Fruit fly (Drosophila melanogaster): ENCODE measurements around the gene Hsp60B.
A peak's percentile ranks its signal among the peaks of the same experiment; 100 is the strongest.

Hsp60B gene

DNA sequence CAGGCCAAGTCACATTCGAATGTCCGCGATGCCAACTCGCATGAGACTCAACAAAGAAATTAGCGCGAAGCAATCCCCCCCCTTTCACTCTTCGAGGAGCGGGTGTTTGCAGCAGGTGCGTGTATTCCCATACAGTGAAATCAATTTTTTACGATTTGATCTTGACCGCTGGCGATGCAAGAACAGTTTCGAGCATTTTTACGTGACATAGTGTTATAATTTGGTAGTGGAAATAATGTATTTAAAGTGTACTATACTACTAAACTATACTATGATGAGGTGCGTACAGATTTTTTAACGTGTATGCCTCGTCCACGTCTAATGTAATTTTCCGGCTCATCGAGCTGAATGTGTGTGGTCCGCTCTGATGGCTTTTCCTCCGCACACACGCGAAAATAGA, 15.9 kb upstream of the Hsp60B start (continued):
- TF ChIP-seq Lpt (GFP tag; optimal IDR thresholded peaks at IDR 0.05) (no peak), Blimp-1 (GFP tag; optimal IDR thresholded peaks at IDR 0.05) (no peak), CG8319 (GFP tag; optimal IDR thresholded peaks at IDR 0.05) (no peak), CG10631 (GFP tag; optimal IDR thresholded peaks at IDR 0.05) (no peak), fkh (GFP tag; optimal IDR thresholded peaks at IDR 0.05) (no peak), cyc (GFP tag; optimal IDR thresholded peaks at IDR 0.05) (no peak), CG6808 (GFP tag; optimal IDR thresholded peaks at IDR 0.05) (no peak)

DNA sequence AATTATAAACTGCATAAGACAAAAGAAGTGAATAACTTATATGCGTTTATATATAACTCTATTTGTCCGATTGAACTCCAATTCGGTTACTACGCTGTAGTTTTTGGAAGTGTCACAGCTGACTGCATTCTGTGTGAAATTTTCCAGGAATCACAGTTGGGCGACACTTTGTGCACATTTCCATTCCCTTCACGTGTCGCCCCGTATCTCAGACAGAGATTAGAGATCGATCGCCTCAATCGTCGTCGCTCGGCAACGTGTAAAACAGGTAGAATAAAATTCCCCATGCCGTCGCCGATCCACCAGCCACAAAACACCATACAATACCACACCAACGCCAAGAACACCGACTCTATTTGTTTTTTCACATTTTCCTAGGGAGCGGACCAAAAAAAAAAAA, 14.9 kb upstream of the Hsp60B start:
- TF ChIP-seq CG15336 (GFP tag; IDR thresholded peaks at IDR 0.05) (no peak), Smox (GFP tag; optimal IDR thresholded peaks at IDR 0.05) (no peak), Eip93F (GFP tag; optimal IDR thresholded peaks at IDR 0.05) (no peak), fkh (GFP tag; optimal IDR thresholded peaks at IDR 0.05) (no peak), CG32006 (GFP tag; optimal IDR thresholded peaks at IDR 0.05) (no peak), net (GFP tag; optimal IDR thresholded peaks at IDR 0.05) (no peak), Gug (GFP tag; IDR thresholded peaks at IDR 0.05) (no peak), CG6792 (GFP tag; optimal IDR thresholded peaks at IDR 0.05) (no peak), Ets21C (GFP tag; optimal IDR thresholded peaks at IDR 0.05) (no peak), CG11762 (GFP tag; optimal IDR thresholded peaks at IDR 0.05; ENCODE audit: insufficient read depth) (no peak), spab (GFP tag; optimal IDR thresholded peaks at IDR 0.05) (no peak), Ets96B (tag; optimal IDR thresholded peaks at IDR 0.05) (no peak), svp (GFP tag) (no peak), dsx (GFP tag; optimal IDR thresholded peaks at IDR 0.05; ENCODE audit: poor library complexity, severe bottlenecking) (no peak), CG31627 (GFP tag; optimal IDR thresholded peaks at IDR 0.05) (no peak), vri (GFP tag; optimal IDR thresholded peaks at IDR 0.05) (no peak), salr (GFP tag; optimal IDR thresholded peaks at IDR 0.05) (no peak), CG1621 (tag; optimal IDR thresholded peaks at IDR 0.05) (no peak)

DNA sequence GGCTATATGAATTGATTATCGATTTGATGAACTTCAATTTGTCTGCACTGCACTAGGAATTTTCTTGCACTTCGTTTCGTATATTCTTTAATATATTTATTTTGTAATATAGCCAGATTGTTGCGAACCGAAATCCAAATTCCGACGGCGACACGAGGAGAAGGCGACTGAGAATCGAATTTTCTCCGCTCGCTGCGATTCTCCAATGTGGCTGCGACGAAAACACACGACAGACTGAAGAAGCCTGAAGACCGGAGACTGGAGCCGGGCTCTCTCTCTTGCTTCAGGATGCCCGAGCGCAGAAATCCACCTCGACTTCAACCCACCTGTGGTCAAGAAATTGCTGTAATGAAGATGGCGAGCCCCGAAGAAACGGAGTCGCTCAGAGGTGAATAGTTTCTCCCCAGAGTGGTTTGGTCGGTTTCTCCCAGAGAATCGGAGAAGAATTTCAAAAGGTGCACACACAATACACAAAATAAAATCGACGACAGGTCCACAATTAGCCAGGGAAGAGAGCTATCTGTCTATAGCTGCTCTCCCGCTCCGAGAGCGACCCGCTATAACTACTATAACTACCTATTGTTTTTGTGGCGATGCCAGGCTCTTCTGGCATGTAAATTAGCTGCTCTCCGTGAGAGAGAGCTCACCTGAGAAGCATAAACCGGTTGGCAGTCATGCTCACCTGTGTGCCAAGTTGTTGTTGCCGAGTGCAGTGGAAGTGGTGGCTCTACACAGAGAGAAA, 13.2 kb upstream of the Hsp60B start, which contains the start of gene ds:
TSS of gene ds (minus strand) at position 237 of the 742 bp plus-strand sequence.
- TF ChIP-seq CG6163 (GFP tag; IDR thresholded peaks at IDR 0.05), result peak; percentile 31; the same call in 1 of the 3 replicates
- no peak for TF ChIP-seq CG16779 (tag; optimal IDR thresholded peaks at IDR 0.05)
- no peak for TF ChIP-seq CG1621 (tag; optimal IDR thresholded peaks at IDR 0.05)

DNA sequence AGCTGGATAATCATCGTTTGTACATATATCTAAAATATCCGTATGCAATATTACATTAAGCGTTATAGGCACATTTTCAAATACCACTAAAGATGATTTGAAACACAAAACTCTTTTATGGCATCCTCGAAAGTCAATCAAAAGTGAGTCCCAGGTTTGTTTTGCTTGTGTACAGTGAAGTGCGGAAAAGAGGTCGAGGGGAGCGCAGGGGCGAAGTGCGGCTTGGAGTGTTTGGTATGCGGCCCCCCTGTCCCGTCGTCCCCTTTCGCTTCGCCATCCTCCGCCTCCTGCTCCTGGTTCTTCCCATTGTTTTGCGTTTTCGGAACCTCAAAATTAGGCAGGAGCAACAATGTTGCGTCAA, 12.7 kb upstream of the Hsp60B start:
- TF ChIP-seq Sox15 (GFP tag; optimal IDR thresholded peaks at IDR 0.05) (peak; percentile 96), CG11762 (GFP tag; optimal IDR thresholded peaks at IDR 0.05; ENCODE audit: insufficient read depth) (peak; percentile 98), Eip93F (GFP tag; optimal IDR thresholded peaks at IDR 0.05) (peak; percentile 94), eg (GFP tag; IDR thresholded peaks at IDR 0.05) (peak; percentile 96), CG9139 (GFP tag; optimal IDR thresholded peaks at IDR 0.05) (peak; percentile 88), ss (GFP tag; optimal IDR thresholded peaks at IDR 0.05) (peak; percentile 93 to 95), CG32006 (GFP tag; optimal IDR thresholded peaks at IDR 0.05) (peak; percentile 99), CG8119 (GFP tag; IDR thresholded peaks at IDR 0.05) (peak; percentile 99), achi (GFP tag; optimal IDR thresholded peaks at IDR 0.05) (peak; percentile 98), dsx (GFP tag; optimal IDR thresholded peaks at IDR 0.05; ENCODE audit: poor library complexity, severe bottlenecking) (peak; percentile 94), Hr4 (GFP tag; optimal IDR thresholded peaks at IDR 0.05) (peak; percentile 98), CG10669 (GFP tag; optimal IDR thresholded peaks at IDR 0.05) (peak; percentile 98), CG8319 (GFP tag; optimal IDR thresholded peaks at IDR 0.05) (peak; percentile 95), CG11294 (GFP tag; IDR thresholded peaks at IDR 0.05) (peak; percentile 95), Blimp-1 (GFP tag; optimal IDR thresholded peaks at IDR 0.05) (peak; percentile 89), CG3032 (tag; optimal IDR thresholded peaks at IDR 0.05) (peak; percentile 96), CG3919 (GFP tag; optimal IDR thresholded peaks at IDR 0.05) (peak; percentile 99), lz (GFP tag; optimal IDR thresholded peaks at IDR 0.05) (peak; percentile 99), Eip78C (GFP tag) (peak; percentile 100), CG34406 (GFP tag; optimal IDR thresholded peaks at IDR 0.05) (peak; percentile 98), salr (GFP tag; optimal IDR thresholded peaks at IDR 0.05) (peak; percentile 95 to 96), svp (GFP tag) (peak; percentile 99), CG6854 (GFP tag; optimal IDR thresholded peaks at IDR 0.05) (peak; percentile 96), CG6808 (GFP tag; optimal IDR thresholded peaks at IDR 0.05) (peak; percentile 94), CG31627 (GFP tag; optimal IDR thresholded peaks at IDR 0.05) (peak; percentile 99), CG16779 (tag; optimal IDR thresholded peaks at IDR 0.05) (peak; percentile 84), CG6792 (GFP tag; optimal IDR thresholded peaks at IDR 0.05) (peak; percentile 98), Eip75B (GFP tag; optimal IDR thresholded peaks at IDR 0.05) (peak; percentile 94), Sox102F (GFP tag; optimal IDR thresholded peaks at IDR 0.05) (peak; percentile 99), fkh (GFP tag; optimal IDR thresholded peaks at IDR 0.05) (peak; percentile 13)

Data from whole organism, prepupa.